Worm (Caenorhabditis elegans) whole organism, mixed stage, embryonic: ENCODE results near the gene lgc-49.
A peak's percentile ranks its signal among the peaks of the same experiment; 100 is the strongest.

ENCODE experiments used
- cnd-1 ChIP-seq: fragments of 200-800 bp; sonication (Bioruptor generic); optimal IDR thresholded peaks from 2 replicates; lab custom pipeline; 2018; ENCODE audit warnings: mild to moderate bottlenecking, missing genetic modification characterization, missing compliant biosample characterization
- elt-1 ChIP-seq: sonication (generic microtip); optimal IDR thresholded peaks from 2 replicates; lab custom pipeline; 2017; ENCODE audit warnings: missing genetic modification characterization, mild to moderate bottlenecking, missing compliant biosample characterization, antibody characterized with exemption, moderate library complexity, borderline replicate concordance; ENCODE audit not compliant: insufficient read depth
- lin-13 ChIP-seq: fragments of 150-350 bp; optimal IDR thresholded peaks from 2 replicates; lab custom pipeline; 2014; ENCODE audit warnings: missing biosample characterization, missing genetic modification characterization
- nhr-12 ChIP-seq: fragments of 150-350 bp; optimal IDR thresholded peaks from 2 replicates; lab custom pipeline; 2014; ENCODE audit warnings: missing biosample characterization, missing genetic modification characterization
- snpc-4 ChIP-seq: fragments of 150-350 bp; optimal IDR thresholded peaks from 2 replicates; lab custom pipeline; 2014; ENCODE audit warnings: missing biosample characterization, missing genetic modification characterization

- TF ChIP-seq cnd-1 (tag; lab: Kevin White, UChicago) (peak; percentile 76), lin-13 (tag; lab: Kevin White, UChicago) (no peak), snpc-4 (tag; lab: Kevin White, UChicago) (no peak), elt-1 (tag; lab: Kevin White, UChicago) (peak; percentile 2), nhr-12 (tag; lab: Kevin White, UChicago) (peak; percentile 56)
Measured at ce11 chrV:11239187-11239725, 48.2 kb downstream of the lgc-49 start, which contains the start of the genes dvc-1 and ima-1.
